Fruit fly (Drosophila melanogaster) whole organism, adult: Measurements from ENCODE around the gene ddbt.

Source experiments
- CG11617 ChIP-seq: fragments of 200-800 bp; sonication (Bioruptor generic); optimal IDR thresholded peaks from 2 replicates; lab custom pipeline; 2017; ENCODE audit warnings: mild to moderate bottlenecking, missing biosample characterization, missing genetic modification reagents, missing genetic modification characterization
- CG12768 ChIP-seq: fragments of 200-800 bp; sonication (Bioruptor generic); optimal IDR thresholded peaks from 2 replicates; lab custom pipeline; 2017; ENCODE audit warnings: missing biosample characterization, missing genetic modification characterization, mild to moderate bottlenecking, moderate library complexity, missing genetic modification reagents
- CG14711 ChIP-seq: fragments of 200-800 bp; sonication (Bioruptor generic); optimal IDR thresholded peaks from 2 replicates; lab custom pipeline; 2018; ENCODE audit warnings: missing biosample characterization, mild to moderate bottlenecking, missing genetic modification characterization, moderate library complexity
- CG1620 ChIP-seq: fragments of 200-800 bp; sonication (Bioruptor generic); optimal IDR thresholded peaks from 2 replicates; lab custom pipeline; 2016; ENCODE audit warnings: missing biosample characterization, missing genetic modification characterization
- CG33017 ChIP-seq: fragments of 200-800 bp; sonication (Bioruptor generic); optimal IDR thresholded peaks from 2 replicates; lab custom pipeline; 2018; ENCODE audit warnings: missing biosample characterization, mild to moderate bottlenecking, missing genetic modification characterization, moderate library complexity
- CG5204 ChIP-seq: fragments of 200-800 bp; sonication (Bioruptor generic); optimal IDR thresholded peaks from 2 replicates; lab custom pipeline; 2016; ENCODE audit warnings: missing biosample characterization, missing genetic modification characterization
- CG7045 ChIP-seq: fragments of 200-800 bp; sonication (Bioruptor generic); optimal IDR thresholded peaks from 2 replicates; lab custom pipeline; 2017; ENCODE audit warnings: missing biosample characterization, mild to moderate bottlenecking, missing genetic modification characterization
- CG7101 ChIP-seq: fragments of 200-800 bp; sonication (Bioruptor generic); optimal IDR thresholded peaks from 2 replicates; lab custom pipeline; 2018; ENCODE audit warnings: missing biosample characterization, mild to moderate bottlenecking, missing genetic modification characterization, moderate library complexity
- Clk ChIP-seq: fragments of 200-800 bp; sonication (Bioruptor generic); optimal IDR thresholded peaks from 2 replicates; lab custom pipeline; 2017; ENCODE audit warnings: missing biosample characterization, missing genetic modification characterization
- Crg-1 ChIP-seq: fragments of 200-800 bp; sonication (Bioruptor generic); optimal IDR thresholded peaks from 2 replicates; lab custom pipeline; 2016; ENCODE audit warnings: missing biosample characterization, missing genetic modification characterization
- Hr96 ChIP-seq: fragments of 200-800 bp; sonication (Bioruptor generic); optimal IDR thresholded peaks from 2 replicates; lab custom pipeline; 2016; ENCODE audit warnings: missing biosample characterization, missing genetic modification characterization
- Mnt ChIP-seq: fragments of 200-800 bp; sonication (Bioruptor generic); optimal IDR thresholded peaks from 2 replicates; lab custom pipeline; 2016; ENCODE audit warnings: missing biosample characterization, mild to moderate bottlenecking, missing genetic modification characterization
- bab1 ChIP-seq: fragments of 200-800 bp; sonication (Bioruptor generic); optimal IDR thresholded peaks from 3 replicates; lab custom pipeline; 2019; ENCODE audit warnings: missing biosample characterization, mild to moderate bottlenecking, missing genetic modification characterization, moderate library complexity
- cic ChIP-seq: fragments of 200-800 bp; sonication (Bioruptor generic); optimal IDR thresholded peaks from 2 replicates; lab custom pipeline; 2017; ENCODE audit warnings: missing biosample characterization, mild to moderate bottlenecking, missing genetic modification characterization, moderate library complexity
- cnc ChIP-seq, 2 experiments: fragments of >200 bp; optimal IDR thresholded peaks; 2 replicates each; lab custom pipeline; 2017
- kay ChIP-seq: fragments of 200-800 bp; sonication (Bioruptor generic); peaks from one replicate; lab custom pipeline; 2016; ENCODE audit warnings: missing biosample characterization, missing genetic modification characterization, borderline replicate concordance
- ovo ChIP-seq: fragments of 200-800 bp; sonication (Bioruptor generic); optimal IDR thresholded peaks from 2 replicates; lab custom pipeline; 2016; ENCODE audit warnings: missing biosample characterization, missing genetic modification characterization
- pad ChIP-seq: fragments of 200-800 bp; sonication (Bioruptor generic); optimal IDR thresholded peaks from 3 replicates; lab custom pipeline; 2017; ENCODE audit warnings: missing biosample characterization, missing genetic modification characterization, mild to moderate bottlenecking, moderate library complexity, missing genetic modification reagents
- tj ChIP-seq: fragments of 200-800 bp; sonication (Bioruptor generic); optimal IDR thresholded peaks from 3 replicates; lab custom pipeline; 2017; ENCODE audit warnings: missing biosample characterization, mild to moderate bottlenecking, missing genetic modification characterization, moderate library complexity
- toe ChIP-seq: fragments of 200-800 bp; sonication (Bioruptor generic); optimal IDR thresholded peaks from 2 replicates; lab custom pipeline; 2016; ENCODE audit warnings: missing biosample characterization, missing genetic modification characterization

Gene ddbt

dm6 chr3L:331842-332802 is 15.2 kb downstream of the ddbt start, which contains the start of gene mthl9:
TSS of gene mthl9 (minus strand) at chr3L:332309.
- no peak for TF ChIP-seq CG14711 (tag; lab: Kevin White, UChicago)
- TF ChIP-seq Crg-1 (GFP tag; lab: Kevin White, UChicago): no peak
- TF ChIP-seq Mnt (GFP tag; lab: Kevin White, UChicago): peak; percentile 17
- TF ChIP-seq tj (GFP tag; lab: Kevin White, UChicago): peak; percentile 66

dm6 chr3L:337148-337547 is 20.3 kb downstream of the ddbt start:
- TF ChIP-seq toe (GFP tag; lab: Kevin White, UChicago) (no peak), ovo (no peak), CG14711 (tag; lab: Kevin White, UChicago) (no peak), Hr96 (GFP tag; lab: Kevin White, UChicago) (no peak), Mnt (GFP tag; lab: Kevin White, UChicago) (no peak), CG33017 (no peak), CG7101 (tag; lab: Kevin White, UChicago) (no peak), Clk (GFP tag; lab: Kevin White, UChicago) (no peak), pad (no peak), tj (GFP tag; lab: Kevin White, UChicago) (no peak), kay (GFP tag; lab: Kevin White, UChicago) (no peak), CG11617 (GFP tag; lab: Kevin White, UChicago) (no peak), CG12768 (no peak), CG1620 (GFP tag; lab: Kevin White, UChicago) (no peak), cic (GFP tag; lab: Kevin White, UChicago) (no peak), CG5204 (no peak), bab1 (GFP tag; lab: Kevin White, UChicago) (no peak), CG7045 (GFP tag; lab: Kevin White, UChicago) (no peak), Crg-1 (GFP tag; lab: Kevin White, UChicago) (no peak), cnc (optimal IDR thresholded peaks at IDR 0.05; lab: Kevin White, UChicago) (no peak)

- TF ChIP-seq kay (GFP tag; lab: Kevin White, UChicago) (peak; percentile 91), CG1620 (GFP tag; lab: Kevin White, UChicago) (no peak), CG11617 (GFP tag; lab: Kevin White, UChicago) (no peak), pad (no peak), CG7101 (tag; lab: Kevin White, UChicago) (no peak)
Observed at dm6 chr3L:338116-338515, 21.2 kb downstream of the ddbt start.

dm6 chr3L:339072-339471 is 22.2 kb downstream of the ddbt start:
- TF ChIP-seq toe (GFP tag; lab: Kevin White, UChicago) (no peak), tj (GFP tag; lab: Kevin White, UChicago) (no peak), Hr96 (GFP tag; lab: Kevin White, UChicago) (no peak), kay (GFP tag; lab: Kevin White, UChicago) (no peak), bab1 (GFP tag; lab: Kevin White, UChicago) (no peak), Crg-1 (GFP tag; lab: Kevin White, UChicago) (no peak), CG7101 (tag; lab: Kevin White, UChicago) (no peak), CG1620 (GFP tag; lab: Kevin White, UChicago) (no peak), ovo (no peak), Clk (GFP tag; lab: Kevin White, UChicago) (no peak)

- TF ChIP-seq cic (GFP tag; lab: Kevin White, UChicago): no peak
- peak; percentile 94 for TF ChIP-seq kay (GFP tag; lab: Kevin White, UChicago)
Observed at dm6 chr3L:340124-340523, 23.2 kb downstream of the ddbt start.

dm6 chr3L:340569-340968 is 23.7 kb downstream of the ddbt start:
- peak; percentile 90 for TF ChIP-seq tj (GFP tag; lab: Kevin White, UChicago)
- no peak for TF ChIP-seq Hr96 (GFP tag; lab: Kevin White, UChicago)
- peak; percentile 24 for TF ChIP-seq cic (GFP tag; lab: Kevin White, UChicago)

- no peak for TF ChIP-seq CG7045 (GFP tag; lab: Kevin White, UChicago)
- no peak for TF ChIP-seq pad
- peak; percentile 0 for TF ChIP-seq Mnt (GFP tag; lab: Kevin White, UChicago)
- TF ChIP-seq tj (GFP tag; lab: Kevin White, UChicago): peak; percentile 86
- no peak for TF ChIP-seq Crg-1 (GFP tag; lab: Kevin White, UChicago)
- no peak for TF ChIP-seq CG1620 (GFP tag; lab: Kevin White, UChicago)
- no peak for TF ChIP-seq CG7101 (tag; lab: Kevin White, UChicago)
- peak; percentile 25 for TF ChIP-seq bab1 (GFP tag; lab: Kevin White, UChicago)
- no peak for TF ChIP-seq ovo
- TF ChIP-seq toe (GFP tag; lab: Kevin White, UChicago): no peak
- TF ChIP-seq CG33017: no peak
- TF ChIP-seq CG14711 (tag; lab: Kevin White, UChicago): no peak
- TF ChIP-seq CG12768: no peak
- TF ChIP-seq cic (GFP tag; lab: Kevin White, UChicago): peak; percentile 26
- TF ChIP-seq kay (GFP tag; lab: Kevin White, UChicago): no peak
Observed at dm6 chr3L:341052-341852, 24.4 kb downstream of the ddbt start.
